Fruit fly (Drosophila melanogaster) whole organism, prepupa: Measurements from ENCODE around the gene CG33985.

Experiments
- Blimp-1 ChIP-seq: fragments of 200-800 bp; sonication (Bioruptor generic); optimal IDR thresholded peaks from 3 replicates; lab custom pipeline; 2017; ENCODE audit warnings: missing biosample characterization, missing genetic modification characterization, mild to moderate bottlenecking, moderate library complexity, missing genetic modification reagents
- CG10631 ChIP-seq: fragments of 200-800 bp; sonication (Bioruptor generic); optimal IDR thresholded peaks from 2 replicates; lab custom pipeline; 2016; ENCODE audit warnings: missing biosample characterization, missing genetic modification characterization
- CG10669 ChIP-seq: fragments of 200-800 bp; sonication (Bioruptor generic); optimal IDR thresholded peaks from 3 replicates; lab custom pipeline; 2018; ENCODE audit warnings: missing biosample characterization, mild to moderate bottlenecking, missing genetic modification characterization, moderate library complexity
- CG11294 ChIP-seq: fragments of 200-800 bp; sonication (Bioruptor generic); IDR thresholded peaks from 2 replicates; pipeline ENCODE4 v1.3.6; 2022; ENCODE audit warnings: missing biosample characterization, missing genetic modification characterization
- CG11762 ChIP-seq: fragments of 200-800 bp; sonication (Bioruptor generic); optimal IDR thresholded peaks from 3 replicates; lab custom pipeline; 2016; ENCODE audit warnings: missing biosample characterization, missing genetic modification characterization; ENCODE audit not compliant: insufficient read depth
- CG11902 ChIP-seq: fragments of 200-800 bp; sonication (Bioruptor generic); optimal IDR thresholded peaks from 3 replicates; lab custom pipeline; 2016; ENCODE audit warnings: missing biosample characterization, missing genetic modification characterization
- CG1621 ChIP-seq: fragments of 200-800 bp; sonication (Bioruptor generic); optimal IDR thresholded peaks from 3 replicates; lab custom pipeline; 2018; ENCODE audit warnings: missing biosample characterization, mild to moderate bottlenecking, missing genetic modification characterization
- CG16779 ChIP-seq: fragments of 200-800 bp; sonication (Bioruptor generic); optimal IDR thresholded peaks from 3 replicates; lab custom pipeline; 2017; ENCODE audit warnings: missing biosample characterization, mild to moderate bottlenecking, missing genetic modification characterization
- CG3032 ChIP-seq: fragments of 200-800 bp; optimal IDR thresholded peaks from 2 replicates; lab custom pipeline; 2019; ENCODE audit warnings: missing biosample characterization, mild to moderate bottlenecking, missing genetic modification characterization, moderate library complexity
- CG31627 ChIP-seq: fragments of 200-800 bp; sonication (Bioruptor generic); optimal IDR thresholded peaks from 3 replicates; lab custom pipeline; 2016; ENCODE audit warnings: missing biosample characterization, missing genetic modification characterization
- CG34406 ChIP-seq: fragments of 200-800 bp; sonication (Bioruptor generic); optimal IDR thresholded peaks from 3 replicates; lab custom pipeline; 2016; ENCODE audit warnings: missing biosample characterization, missing genetic modification characterization
- CG3919 ChIP-seq: fragments of 200-800 bp; sonication (Bioruptor generic); optimal IDR thresholded peaks from 3 replicates; lab custom pipeline; 2016; ENCODE audit warnings: missing biosample characterization, missing genetic modification characterization
- CG4318 ChIP-seq: fragments of 200-800 bp; sonication (Bioruptor generic); optimal IDR thresholded peaks from 3 replicates; lab custom pipeline; 2017; ENCODE audit warnings: missing biosample characterization, mild to moderate bottlenecking, missing genetic modification characterization
- CG6163 ChIP-seq: fragments of 200-800 bp; sonication (Bioruptor generic); IDR thresholded peaks from 3 replicates; pipeline ENCODE4 v1.3.6; 2022; ENCODE audit warnings: missing biosample characterization, missing genetic modification characterization
- CG6276 ChIP-seq: fragments of 200-800 bp; sonication (Bioruptor generic); optimal IDR thresholded peaks from 2 replicates; lab custom pipeline; 2017; ENCODE audit warnings: missing biosample characterization, mild to moderate bottlenecking, missing genetic modification characterization
- CG6792 ChIP-seq: fragments of 200-800 bp; sonication (Bioruptor generic); optimal IDR thresholded peaks from 3 replicates; lab custom pipeline; 2016; ENCODE audit warnings: missing biosample characterization, missing genetic modification characterization
- CG6808 ChIP-seq: fragments of 200-800 bp; sonication (Bioruptor generic); optimal IDR thresholded peaks from 3 replicates; lab custom pipeline; 2017; ENCODE audit warnings: missing biosample characterization, missing genetic modification characterization, mild to moderate bottlenecking, moderate library complexity, missing genetic modification reagents
- CG6854 ChIP-seq: fragments of 200-800 bp; sonication (Bioruptor generic); optimal IDR thresholded peaks from 2 replicates; lab custom pipeline; 2017; ENCODE audit warnings: missing biosample characterization, mild to moderate bottlenecking, missing genetic modification characterization
- CG7368 ChIP-seq: fragments of 200-800 bp; sonication (Bioruptor generic); optimal IDR thresholded peaks from 3 replicates; lab custom pipeline; 2016; ENCODE audit warnings: missing biosample characterization, missing genetic modification characterization
- CG8319 ChIP-seq: fragments of 200-800 bp; sonication (Bioruptor generic); optimal IDR thresholded peaks from 3 replicates; lab custom pipeline; 2016; ENCODE audit warnings: missing biosample characterization, missing genetic modification characterization
- CG8632 ChIP-seq: fragments of 200-800 bp; sonication (Bioruptor generic); optimal IDR thresholded peaks from 3 replicates; lab custom pipeline; 2016; ENCODE audit warnings: missing biosample characterization, missing genetic modification characterization
- CG9139 ChIP-seq: fragments of 200-800 bp; sonication (Bioruptor generic); optimal IDR thresholded peaks from 3 replicates; lab custom pipeline; 2017; ENCODE audit warnings: missing biosample characterization, mild to moderate bottlenecking, missing genetic modification characterization
- Eip75B ChIP-seq: fragments of 200-800 bp; sonication (Bioruptor generic); optimal IDR thresholded peaks from 3 replicates; lab custom pipeline; 2016; ENCODE audit warnings: missing biosample characterization, missing genetic modification characterization
- Eip78C ChIP-seq: fragments of 200-800 bp; sonication (Bioruptor generic); peaks from one replicate; lab custom pipeline; 2016; ENCODE audit warnings: missing biosample characterization, missing genetic modification characterization
- Ets21C ChIP-seq: fragments of 200-800 bp; sonication (Bioruptor generic); optimal IDR thresholded peaks from 3 replicates; lab custom pipeline; 2016; ENCODE audit warnings: missing biosample characterization, missing genetic modification characterization
- Ets96B ChIP-seq: fragments of 200-800 bp; optimal IDR thresholded peaks from 2 replicates; lab custom pipeline; 2019; ENCODE audit warnings: missing biosample characterization, mild to moderate bottlenecking, missing genetic modification characterization, moderate library complexity
- Gug ChIP-seq: fragments of 200-800 bp; sonication (Bioruptor generic); IDR thresholded peaks from 2 replicates; pipeline ENCODE4 v1.3.6; 2022; ENCODE audit warnings: missing biosample characterization, missing genetic modification characterization
- Hr38 ChIP-seq: sonication (Bioruptor generic); optimal IDR thresholded peaks from 2 replicates; lab custom pipeline; 2016; ENCODE audit warnings: missing biosample characterization, missing genetic modification characterization
- Hr4 ChIP-seq: fragments of 200-800 bp; sonication (Bioruptor generic); optimal IDR thresholded peaks from 3 replicates; lab custom pipeline; 2016; ENCODE audit warnings: missing biosample characterization, missing genetic modification characterization
- Met ChIP-seq: fragments of 200-800 bp; sonication (Bioruptor generic); optimal IDR thresholded peaks from 3 replicates; lab custom pipeline; 2016; ENCODE audit warnings: missing biosample characterization, missing genetic modification characterization
- Smox ChIP-seq: fragments of 200-800 bp; sonication (Bioruptor generic); optimal IDR thresholded peaks from 3 replicates; lab custom pipeline; 2016; ENCODE audit warnings: missing biosample characterization, missing genetic modification characterization
- Sox102F ChIP-seq: fragments of 200-800 bp; sonication (Bioruptor generic); optimal IDR thresholded peaks from 2 replicates; lab custom pipeline; 2016; ENCODE audit warnings: missing biosample characterization, mild to moderate bottlenecking, missing genetic modification characterization
- Sox14 ChIP-seq: fragments of 200-800 bp; sonication (Bioruptor generic); optimal IDR thresholded peaks from 3 replicates; lab custom pipeline; 2016; ENCODE audit warnings: missing biosample characterization, missing genetic modification characterization
- acj6 ChIP-seq: fragments of 200-800 bp; sonication (Bioruptor generic); optimal IDR thresholded peaks from 3 replicates; lab custom pipeline; 2016; ENCODE audit warnings: missing biosample characterization, missing genetic modification characterization
- cyc ChIP-seq: fragments of 200-800 bp; sonication (Bioruptor generic); optimal IDR thresholded peaks from 3 replicates; lab custom pipeline; 2016; ENCODE audit warnings: missing biosample characterization, missing genetic modification characterization
- dac ChIP-seq: fragments of 200-800 bp; sonication (Bioruptor generic); optimal IDR thresholded peaks from 2 replicates; lab custom pipeline; 2017; ENCODE audit warnings: missing biosample characterization, mild to moderate bottlenecking, missing genetic modification characterization
- eg ChIP-seq: fragments of 200-800 bp; sonication (Bioruptor generic); IDR thresholded peaks from 3 replicates; pipeline ENCODE4 v1.3.6; 2022; ENCODE audit warnings: missing biosample characterization, missing genetic modification characterization
- esn ChIP-seq: fragments of 200-800 bp; sonication (Bioruptor generic); optimal IDR thresholded peaks from 2 replicates; lab custom pipeline; 2016; ENCODE audit warnings: missing biosample characterization, mild to moderate bottlenecking, missing genetic modification characterization, moderate library complexity
- fd59A ChIP-seq: fragments of 200-800 bp; sonication (Bioruptor generic); optimal IDR thresholded peaks from 2 replicates; lab custom pipeline; 2017; ENCODE audit warnings: missing biosample characterization, mild to moderate bottlenecking, missing genetic modification characterization, missing genetic modification reagents
- fd85E ChIP-seq: fragments of 200-800 bp; sonication (Bioruptor generic); optimal IDR thresholded peaks from 3 replicates; lab custom pipeline; 2016; ENCODE audit warnings: missing biosample characterization, missing genetic modification characterization
- salr ChIP-seq, 2 experiments: fragments of 200-800 bp; sonication (Bioruptor generic); optimal IDR thresholded peaks; 3 replicates each; lab custom pipeline; 2016 to 2018; ENCODE audit warnings: missing biosample characterization in 2 of 2, missing genetic modification characterization in 2 of 2, mild to moderate bottlenecking in 1 of 2
- ss ChIP-seq, 2 experiments: fragments of 200-800 bp; sonication (Bioruptor generic); optimal IDR thresholded peaks; 2 replicates in 1 of 2; 3 replicates in 1 of 2; lab custom pipeline; 2017 to 2018; ENCODE audit warnings: mild to moderate bottlenecking in 2 of 2, missing biosample characterization in 2 of 2, missing genetic modification characterization in 2 of 2, moderate library complexity in 1 of 2
- svp ChIP-seq: fragments of 200-800 bp; sonication (Bioruptor generic); peaks from one replicate; lab custom pipeline; 2016; ENCODE audit warnings: missing biosample characterization, missing genetic modification characterization
- topi ChIP-seq: fragments of 200-800 bp; sonication (Bioruptor generic); optimal IDR thresholded peaks from 3 replicates; lab custom pipeline; 2016; ENCODE audit warnings: missing biosample characterization, missing genetic modification characterization

CG33985 gene

dm6 chr3L:15526712-15527111 lies at the start of gene CG33985:
TSS of gene CG33985 (minus strand) at chr3L:15526812.
- no peak for TF ChIP-seq cyc
- TF ChIP-seq CG3032 (tag; lab: Kevin White, UChicago), result no peak
- no peak for TF ChIP-seq CG11294 (GFP tag; lab: Robert Waterston, UW)
- no peak for TF ChIP-seq Smox
- no peak for TF ChIP-seq Hr4 (GFP tag; lab: Kevin White, UChicago)
- TF ChIP-seq CG31627 (GFP tag; lab: Kevin White, UChicago), result no peak
- no peak for TF ChIP-seq Ets96B (tag; lab: Kevin White, UChicago)
- TF ChIP-seq topi (GFP tag; lab: Kevin White, UChicago), result no peak
- TF ChIP-seq salr (GFP tag; optimal IDR thresholded peaks at IDR 0.05; lab: Kevin White, UChicago), result no peak
- TF ChIP-seq Hr38, result no peak
- TF ChIP-seq CG11902 (GFP tag; lab: Kevin White, UChicago), result no peak
- no peak for TF ChIP-seq CG6808 (GFP tag; lab: Kevin White, UChicago)
- TF ChIP-seq fd85E, result no peak
- no peak for TF ChIP-seq Met (GFP tag; lab: Kevin White, UChicago)
- no peak for TF ChIP-seq CG34406 (GFP tag; lab: Kevin White, UChicago)
- no peak for TF ChIP-seq CG16779 (tag; lab: Kevin White, UChicago)
- TF ChIP-seq ss (GFP tag; optimal IDR thresholded peaks at IDR 0.05; lab: Kevin White, UChicago), result no peak
- no peak for TF ChIP-seq CG1621 (tag; lab: Kevin White, UChicago)
- no peak for TF ChIP-seq Eip75B (GFP tag; lab: Kevin White, UChicago)
- TF ChIP-seq CG4318, result no peak

- TF ChIP-seq CG10669 (no peak), esn (no peak), fd85E (no peak), Met (GFP tag; lab: Kevin White, UChicago) (no peak), CG7368 (GFP tag; lab: Kevin White, UChicago) (no peak), Smox (no peak), CG9139 (GFP tag; lab: Kevin White, UChicago) (no peak), dac (GFP tag; lab: Kevin White, UChicago) (no peak), CG16779 (tag; lab: Kevin White, UChicago) (no peak), CG8319 (GFP tag; lab: Kevin White, UChicago) (no peak), Gug (no peak), cyc (no peak), Eip78C (GFP tag; lab: Kevin White, UChicago) (no peak), Blimp-1 (GFP tag; lab: Kevin White, UChicago) (no peak)
These were observed 49.7 kb upstream of the CG33985 start, which contains the start of gene Ufsp2 for dm6 chr3L:15576357-15576756. TSS of gene Ufsp2 (plus strand) at chr3L:15576570.

- TF ChIP-seq Eip75B (GFP tag; lab: Kevin White, UChicago) (no peak), Hr4 (GFP tag; lab: Kevin White, UChicago) (no peak), svp (peak; percentile 94)
These were observed 44.0 kb upstream of the CG33985 start for dm6 chr3L:15570571-15570970.

- TF ChIP-seq svp (peak; percentile 84), CG8632 (GFP tag; lab: Kevin White, UChicago) (no peak)
These were observed 42.1 kb upstream of the CG33985 start for dm6 chr3L:15568748-15569147.

- TF ChIP-seq esn (peak; percentile 6), CG11294 (GFP tag; lab: Robert Waterston, UW) (no peak), CG10631 (GFP tag; lab: Kevin White, UChicago) (no peak), Sox102F (GFP tag; lab: Kevin White, UChicago) (no peak), CG8319 (GFP tag; lab: Kevin White, UChicago) (peak; percentile 76), topi (GFP tag; lab: Kevin White, UChicago) (peak; percentile 1), Smox (no peak), acj6 (GFP tag; lab: Kevin White, UChicago) (no peak), CG3919 (no peak), CG6854 (GFP tag; lab: Kevin White, UChicago) (peak; percentile 13), eg (peak; percentile 6; the same call in 1 of the 3 replicates), CG16779 (tag; lab: Kevin White, UChicago) (peak; percentile 51), CG6276 (GFP tag; lab: Kevin White, UChicago) (no peak), CG6792 (GFP tag; lab: Kevin White, UChicago) (no peak), ss (GFP tag; optimal IDR thresholded peaks at IDR 0.05; lab: Kevin White, UChicago) (peak in 1 of 2 experiments; percentile 32), CG11762 (GFP tag; lab: Kevin White, UChicago) (no peak), fd59A (GFP tag; lab: Kevin White, UChicago) (no peak), Ets21C (GFP tag; lab: Kevin White, UChicago) (no peak), CG6163 (GFP tag; lab: Robert Waterston, UW) (peak; percentile 61; the same call in 2 of the 3 replicates), Sox14 (peak; percentile 45)
These were observed 39.9 kb upstream of the CG33985 start for dm6 chr3L:15566484-15566955.
